ENCODE assay signal across 1 fruit fly cellular context in the genomic region with DNA sequence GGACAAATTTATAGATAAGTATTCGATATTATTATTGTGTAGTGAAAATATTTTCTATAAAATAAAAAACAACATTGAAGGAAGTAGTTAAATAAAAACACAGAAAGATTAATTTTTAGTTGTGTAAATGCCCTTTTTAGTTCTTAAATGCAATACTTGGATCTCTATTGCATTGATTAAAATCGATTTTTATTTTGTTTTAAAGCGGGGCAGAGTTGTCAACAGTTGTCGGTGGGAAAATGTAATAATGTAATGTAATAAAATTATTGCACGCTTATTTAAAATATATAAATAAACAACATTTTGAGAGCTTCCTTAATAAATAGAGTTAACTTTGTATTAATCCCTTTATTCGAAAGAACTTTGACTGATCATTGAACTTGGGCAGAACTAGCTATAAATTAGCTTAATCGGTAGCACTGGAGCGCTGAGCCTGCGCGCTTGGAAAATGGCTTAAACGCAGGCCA.
TF ChIP-seq lines count a peak whose summit lies in the region.

A gene (plus strand): TSS at position 411 of the 467 bp plus-strand sequence.

TF ChIP-seq in whole organism, embryonic, 481 proteins besides CTCF, POLR2A, EP300 and RAD21 (continued from another document):
- TF ChIP-seq CG10274 (GFP tag; optimal IDR thresholded peaks at IDR 0.05; lab: Kevin White, UChicago): no peak
